Worm (Caenorhabditis elegans): ENCODE data around the gene snf-10.

DNA sequence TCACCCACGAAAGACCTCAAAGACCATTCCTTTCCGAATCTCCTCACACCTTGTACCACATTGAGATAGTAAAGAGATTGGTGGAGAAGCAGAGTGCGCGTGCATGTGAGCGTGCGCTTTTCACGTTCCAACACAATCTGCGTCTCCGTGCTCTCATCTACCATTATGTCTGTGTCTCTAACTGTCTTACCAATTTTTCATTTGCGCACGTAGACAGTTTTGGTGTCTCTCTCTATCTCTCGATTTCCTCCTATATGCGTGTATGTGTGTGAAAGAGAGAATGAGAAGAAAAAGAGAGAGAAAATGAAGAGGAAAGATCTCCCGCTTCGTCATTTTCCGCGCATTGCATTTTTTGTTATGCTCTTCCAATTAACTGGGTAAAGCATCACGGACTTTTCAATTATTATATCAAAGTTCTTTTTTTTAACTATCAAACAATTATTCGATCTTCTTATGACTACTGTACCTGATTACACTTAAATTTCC lies 26.0 kb upstream of the snf-10 start:
- peak; percentile 81 for TF ChIP-seq W03F9.2 (tag; optimal IDR thresholded peaks at IDR 0.05)
- TF ChIP-seq dao-5 (tag; optimal IDR thresholded peaks at IDR 0.05) = no peak
- peak; percentile 85 for TF ChIP-seq him-1 (tag; optimal IDR thresholded peaks at IDR 0.05)
